Fruit fly (Drosophila melanogaster) whole organism, embryonic: Measurements from ENCODE around the gene CG43658.

Source experiments
- Hey ChIP-seq: fragments of 200-800 bp; sonication (Bioruptor generic); optimal IDR thresholded peaks from 3 replicates; lab custom pipeline; 2018; ENCODE audit warnings: missing biosample characterization, mild to moderate bottlenecking, missing genetic modification characterization
- knrl ChIP-seq: fragments of 200-800 bp; sonication (Bioruptor generic); IDR thresholded peaks from 3 replicates; pipeline ENCODE4 v1.3.6; 2022; ENCODE audit warnings: missing biosample characterization, missing genetic modification characterization; ENCODE audit not compliant: partially characterized antibody

The CG43658 gene

DNA sequence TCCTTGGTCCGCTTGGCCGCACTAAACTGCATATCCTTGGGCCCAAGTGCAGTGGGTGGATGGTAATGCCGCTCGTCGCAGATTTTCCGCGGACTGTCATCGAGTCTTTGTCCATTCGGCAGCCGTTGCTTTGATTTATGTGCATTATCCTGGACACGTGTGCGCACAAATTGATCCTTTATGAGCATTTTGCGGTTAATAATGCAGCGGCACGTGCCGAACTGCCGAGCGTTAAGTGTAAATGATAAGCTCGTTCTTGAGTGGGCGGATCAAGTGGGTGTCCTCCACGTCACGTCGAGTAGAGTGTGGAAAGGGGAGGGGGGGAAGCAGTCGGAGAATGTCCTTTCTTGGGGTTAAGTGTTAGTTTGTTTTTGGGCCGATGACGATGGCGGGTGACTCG lies 153.2 kb downstream of the CG43658 start:
- peak; percentile 94 for TF ChIP-seq Hey (tag; lab: Kevin White, UChicago)
- no peak for TF ChIP-seq knrl (GFP tag; lab: Robert Waterston, UW)
